Fruit fly (Drosophila melanogaster) whole organism, embryonic: ENCODE measurements around the gene Ptpmeg2.

Experiments
- Aef1 ChIP-seq: fragments of 200-800 bp; sonication (Bioruptor generic); IDR thresholded peaks from 3 replicates; pipeline ENCODE4 v1.3.6; 2022; ENCODE audit warnings: missing biosample characterization, missing genetic modification characterization
- B-H1 ChIP-seq: fragments of 200-800 bp; sonication (Bioruptor generic); IDR thresholded peaks from 3 replicates; pipeline ENCODE4 v1.3.6; 2022; ENCODE audit warnings: missing biosample characterization, missing genetic modification characterization
- CG10321 ChIP-seq: fragments of 200-800 bp; sonication (Bioruptor generic); IDR thresholded peaks from 2 replicates; pipeline ENCODE4 v1.3.6; 2022; ENCODE audit warnings: missing biosample characterization, missing genetic modification characterization
- CG10543 ChIP-seq: fragments of 200-800 bp; sonication (Bioruptor generic); optimal IDR thresholded peaks from 3 replicates; lab custom pipeline; 2017; ENCODE audit warnings: missing biosample characterization, mild to moderate bottlenecking, missing genetic modification characterization, moderate library complexity
- CG10959 ChIP-seq: fragments of 200-800 bp; sonication (Bioruptor generic); IDR thresholded peaks from 2 replicates; pipeline ENCODE4 v1.3.6; 2022; ENCODE audit warnings: missing biosample characterization, missing genetic modification characterization
- CG11456 ChIP-seq: fragments of 200-800 bp; sonication (Bioruptor generic); IDR thresholded peaks from 3 replicates; pipeline ENCODE4 v1.3.6; 2022; ENCODE audit warnings: missing biosample characterization, missing genetic modification characterization
- CG11695 ChIP-seq: fragments of 200-800 bp; sonication (Bioruptor generic); IDR thresholded peaks from 3 replicates; pipeline ENCODE4 v1.3.6; 2022; ENCODE audit warnings: missing biosample characterization, missing genetic modification characterization
- CG12104 ChIP-seq: fragments of 200-800 bp; sonication (Bioruptor generic); optimal IDR thresholded peaks from 3 replicates; lab custom pipeline; 2016; ENCODE audit warnings: missing biosample characterization, missing genetic modification characterization
- CG12769 ChIP-seq: fragments of 200-800 bp; sonication (Bioruptor generic); optimal IDR thresholded peaks from 2 replicates; lab custom pipeline; 2019; ENCODE audit warnings: missing biosample characterization, mild to moderate bottlenecking, missing genetic modification characterization, moderate library complexity
- CG1529 ChIP-seq: fragments of 200-800 bp; sonication (Bioruptor generic); optimal IDR thresholded peaks from 3 replicates; lab custom pipeline; 2018; ENCODE audit warnings: missing biosample characterization, missing genetic modification characterization
- CG15479 ChIP-seq: fragments of 200-800 bp; sonication (Bioruptor generic); optimal IDR thresholded peaks from 3 replicates; lab custom pipeline; 2019; ENCODE audit warnings: missing biosample characterization, mild to moderate bottlenecking, missing genetic modification characterization, moderate library complexity
- CG17612 ChIP-seq: fragments of 200-800 bp; sonication (Bioruptor generic); IDR thresholded peaks from 2 replicates; pipeline ENCODE4 v1.3.6; 2022; ENCODE audit warnings: missing biosample characterization, missing genetic modification characterization
- CG18011 ChIP-seq: fragments of 200-800 bp; sonication (Bioruptor generic); optimal IDR thresholded peaks from 2 replicates; lab custom pipeline; 2017; ENCODE audit warnings: missing biosample characterization, missing genetic modification characterization, mild to moderate bottlenecking, moderate library complexity, missing genotype
- CG2199 ChIP-seq: fragments of 200-800 bp; sonication (Bioruptor generic); IDR thresholded peaks from 3 replicates; pipeline ENCODE4 v1.3.6; 2022; ENCODE audit warnings: missing biosample characterization, missing genetic modification characterization
- CG2202 ChIP-seq: fragments of 200-800 bp; sonication (Bioruptor generic); optimal IDR thresholded peaks from 2 replicates; lab custom pipeline; 2018; ENCODE audit warnings: missing biosample characterization, mild to moderate bottlenecking, missing genetic modification characterization
- CG30020 ChIP-seq: fragments of 200-800 bp; optimal IDR thresholded peaks from 2 replicates; lab custom pipeline; 2019; ENCODE audit warnings: missing biosample characterization, mild to moderate bottlenecking, missing genetic modification characterization, moderate library complexity
- CG3407 ChIP-seq: fragments of 200-800 bp; sonication (Bioruptor generic); optimal IDR thresholded peaks from 2 replicates; lab custom pipeline; 2018; ENCODE audit warnings: missing biosample characterization, mild to moderate bottlenecking, missing genetic modification characterization
- CG34422 ChIP-seq: fragments of 200-800 bp; sonication (Bioruptor generic); IDR thresholded peaks from 3 replicates; pipeline ENCODE4 v1.3.6; 2022; ENCODE audit warnings: missing biosample characterization, missing genetic modification characterization
- CG43689 ChIP-seq: fragments of 200-800 bp; sonication (Bioruptor generic); IDR thresholded peaks from 2 replicates; pipeline ENCODE4 v1.3.6; 2022; ENCODE audit warnings: missing biosample characterization, missing genetic modification characterization
- CG6689 ChIP-seq: fragments of 200-800 bp; sonication (Bioruptor generic); IDR thresholded peaks from 2 replicates; pipeline ENCODE4 v1.3.6; 2022; ENCODE audit warnings: missing biosample characterization, missing genetic modification characterization
- CG8924 ChIP-seq: fragments of 200-800 bp; optimal IDR thresholded peaks from 3 replicates; lab custom pipeline; 2019; ENCODE audit warnings: missing biosample characterization, mild to moderate bottlenecking, missing genetic modification characterization, moderate library complexity
- CG9437 ChIP-seq: fragments of 200-800 bp; sonication (Bioruptor generic); optimal IDR thresholded peaks from 2 replicates; lab custom pipeline; 2018; ENCODE audit warnings: missing biosample characterization, mild to moderate bottlenecking, missing genetic modification characterization
- CG9609 ChIP-seq: fragments of 200-800 bp; sonication (Bioruptor generic); optimal IDR thresholded peaks from 3 replicates; lab custom pipeline; 2016; ENCODE audit warnings: missing biosample characterization, missing genetic modification characterization
- CG9817 ChIP-seq: fragments of 200-800 bp; sonication (Bioruptor generic); optimal IDR thresholded peaks from 2 replicates; lab custom pipeline; 2018; ENCODE audit warnings: missing biosample characterization, mild to moderate bottlenecking, missing genetic modification characterization, moderate library complexity
- Camta ChIP-seq: fragments of 200-800 bp; sonication (Bioruptor generic); optimal IDR thresholded peaks from 2 replicates; lab custom pipeline; 2016; ENCODE audit warnings: missing biosample characterization, missing genetic modification characterization
- Chrac-16 ChIP-seq: fragments of 200-800 bp; sonication (Bioruptor generic); optimal IDR thresholded peaks from 3 replicates; lab custom pipeline; 2016; ENCODE audit warnings: missing biosample characterization, missing genetic modification characterization
- CrebB ChIP-seq: fragments of 200-800 bp; sonication (Bioruptor generic); optimal IDR thresholded peaks from 3 replicates; lab custom pipeline; 2018; ENCODE audit warnings: missing biosample characterization, mild to moderate bottlenecking, missing genetic modification characterization
- D19B ChIP-seq: fragments of 200-800 bp; sonication (Bioruptor generic); optimal IDR thresholded peaks from 2 replicates; lab custom pipeline; 2017; ENCODE audit warnings: missing biosample characterization, mild to moderate bottlenecking, missing genetic modification characterization
- Deaf1 ChIP-seq: fragments of 200-800 bp; optimal IDR thresholded peaks from 3 replicates; lab custom pipeline; 2019; ENCODE audit warnings: missing biosample characterization, mild to moderate bottlenecking, missing genetic modification characterization, moderate library complexity
- Doc2 ChIP-seq: fragments of 200-800 bp; sonication (Bioruptor generic); IDR thresholded peaks from 2 replicates; pipeline ENCODE4 v1.3.6; 2022; ENCODE audit warnings: missing biosample characterization, missing genetic modification characterization
- Doc3 ChIP-seq: fragments of 200-800 bp; sonication (Bioruptor generic); IDR thresholded peaks from 3 replicates; pipeline ENCODE4 v1.3.6; 2022; ENCODE audit warnings: missing biosample characterization, missing genetic modification characterization; ENCODE audit not compliant: partially characterized antibody
- Fer3 ChIP-seq: fragments of 200-800 bp; sonication (Bioruptor generic); optimal IDR thresholded peaks from 2 replicates; lab custom pipeline; 2018; ENCODE audit warnings: missing biosample characterization, mild to moderate bottlenecking, missing genetic modification characterization, moderate library complexity
- Hr39 ChIP-seq: fragments of >200 bp; optimal IDR thresholded peaks from 2 replicates; lab custom pipeline; 2017
- Med ChIP-seq: fragments of 200-800 bp; sonication (Bioruptor generic); peaks from one replicate; lab custom pipeline; 2016; ENCODE audit warnings: missing biosample characterization, missing genetic modification characterization, mild to moderate bottlenecking, inconsistent platforms, moderate library complexity
- NK7.1 ChIP-seq: fragments of 200-800 bp; sonication (Bioruptor generic); optimal IDR thresholded peaks from 3 replicates; lab custom pipeline; 2016; ENCODE audit warnings: missing biosample characterization, missing genetic modification characterization
- Neu2 ChIP-seq: fragments of 200-800 bp; sonication (Bioruptor generic); optimal IDR thresholded peaks from 3 replicates; lab custom pipeline; 2016; ENCODE audit warnings: missing biosample characterization, missing genetic modification characterization, borderline replicate concordance
- Sox100B ChIP-seq: fragments of 200-800 bp; sonication (Bioruptor generic); optimal IDR thresholded peaks from 3 replicates; lab custom pipeline; 2018; ENCODE audit warnings: missing biosample characterization, mild to moderate bottlenecking, missing genetic modification characterization
- br ChIP-seq: fragments of >200 bp; optimal IDR thresholded peaks from 2 replicates; lab custom pipeline; 2017
- dimm ChIP-seq: fragments of 200-800 bp; sonication (Bioruptor generic); IDR thresholded peaks from 2 replicates; pipeline ENCODE4 v1.3.6; 2022; ENCODE audit warnings: missing biosample characterization, missing genetic modification characterization
- kni ChIP-seq: fragments of 200-800 bp; sonication (Bioruptor generic); optimal IDR thresholded peaks from 3 replicates; lab custom pipeline; 2017; ENCODE audit warnings: mild to moderate bottlenecking, missing biosample characterization, missing genetic modification reagents, missing genetic modification characterization
- org-1 ChIP-seq: fragments of 200-800 bp; sonication (Bioruptor generic); optimal IDR thresholded peaks from 2 replicates; lab custom pipeline; 2017; ENCODE audit warnings: missing biosample characterization, missing genetic modification characterization
- sc ChIP-seq, 3 experiments: fragments of >200 bp in 2 of 3; fragments of 200-800 bp in 1 of 3; sonication (Bioruptor generic) in 1 of 3; optimal IDR thresholded peaks; 2 replicates in 2 of 3; 3 replicates in 1 of 3; lab custom pipeline; 2017; ENCODE audit warnings: mild to moderate bottlenecking in 1 of 3, missing biosample characterization in 1 of 3, missing genetic modification characterization in 1 of 3, missing genetic modification reagents in 1 of 3
- scrt ChIP-seq: fragments of 200-800 bp; sonication (Bioruptor generic); optimal IDR thresholded peaks from 2 replicates; lab custom pipeline; 2018; ENCODE audit warnings: missing biosample characterization, mild to moderate bottlenecking, missing genetic modification characterization, moderate library complexity
- tap ChIP-seq: fragments of 200-800 bp; optimal IDR thresholded peaks from 3 replicates; lab custom pipeline; 2019; ENCODE audit warnings: missing biosample characterization, mild to moderate bottlenecking, missing genetic modification characterization, moderate library complexity
- tin ChIP-seq: fragments of 200-800 bp; sonication (Bioruptor generic); optimal IDR thresholded peaks from 3 replicates; lab custom pipeline; 2016; ENCODE audit warnings: missing biosample characterization, missing genetic modification characterization
- tll ChIP-seq, 2 experiments: fragments of 200-800 bp in 1 of 2; fragments of >200 bp in 1 of 2; sonication (Bioruptor generic) in 1 of 2; optimal IDR thresholded peaks; 2 replicates each; lab custom pipeline; 2017 to 2019; ENCODE audit warnings: missing biosample characterization in 2 of 2, missing genetic modification characterization in 2 of 2, mild to moderate bottlenecking in 1 of 2, moderate library complexity in 1 of 2
- tna ChIP-seq: fragments of 200-800 bp; sonication (Bioruptor generic); IDR thresholded peaks from 2 replicates; pipeline ENCODE4 v1.3.6; 2022; ENCODE audit warnings: missing biosample characterization, missing genetic modification characterization; ENCODE audit not compliant: partially characterized antibody
- ttk ChIP-seq: fragments of 200-800 bp; sonication (Bioruptor generic); IDR thresholded peaks from 2 replicates; pipeline ENCODE4 v2.1.2; 2022; ENCODE audit warnings: missing biosample characterization, missing genetic modification characterization
- twi ChIP-seq: fragments of 200-800 bp; optimal IDR thresholded peaks from 2 replicates; lab custom pipeline; 2019; ENCODE audit warnings: missing biosample characterization, mild to moderate bottlenecking, missing genetic modification characterization, moderate library complexity

The Ptpmeg2 gene

dm6 chrX:9641184-9641772, 17.7 kb downstream of the Ptpmeg2 start (continued):
- TF ChIP-seq org-1 (GFP tag; lab: Kevin White, UChicago) (peak; percentile 70), ttk (GFP tag; lab: Robert Waterston, UW) (0 out of 2 replicates have a peak, but pooled peaks have one; percentile 12), CG15479 (GFP tag; lab: Kevin White, UChicago) (no peak), CG12104 (GFP tag; lab: Kevin White, UChicago) (peak; percentile 63), Fer3 (peak; percentile 90), Aef1 (GFP tag; lab: Robert Waterston, UW) (peak; percentile 68), CG34422 (GFP tag; lab: Robert Waterston, UW) (0 out of 3 replicates have a peak, but pooled peaks have one; percentile 57), CG11456 (GFP tag; lab: Robert Waterston, UW) (0 out of 3 replicates have a peak, but pooled peaks have one; percentile 69), Camta (GFP tag; lab: Kevin White, UChicago) (no peak), dimm (GFP tag; lab: Robert Waterston, UW) (no peak), scrt (GFP tag; lab: Kevin White, UChicago) (peak; percentile 65), Doc2 (no peak), CG12769 (tag; lab: Kevin White, UChicago) (peak; percentile 88), CG9817 (tag; lab: Kevin White, UChicago) (peak; percentile 76), Med (GFP tag; lab: Kevin White, UChicago) (peak; percentile 67)

dm6 chrX:9640690-9641149, 18.2 kb downstream of the Ptpmeg2 start:
- TF ChIP-seq CG8924 = peak; percentile 99
- TF ChIP-seq br (lab: Kevin White, UChicago) = no peak
- peak; percentile 74 for TF ChIP-seq CG30020 (tag; lab: Kevin White, UChicago)
- peak; percentile 95 for TF ChIP-seq CG6689 (GFP tag; lab: Robert Waterston, UW)
- TF ChIP-seq Hr39 = no peak
- TF ChIP-seq CG43689 (GFP tag; lab: Robert Waterston, UW) = peak; percentile 90
- peak; percentile 96 for TF ChIP-seq Sox100B (GFP tag; lab: Kevin White, UChicago)
- no peak for TF ChIP-seq tna (GFP tag; lab: Robert Waterston, UW)
- peak; percentile 99 for TF ChIP-seq CrebB (tag; lab: Kevin White, UChicago)
- peak; percentile 88 for TF ChIP-seq CG1529 (GFP tag; lab: Kevin White, UChicago)
- peak; percentile 85 for TF ChIP-seq Deaf1 (tag; lab: Kevin White, UChicago)
- peak; percentile 75 for TF ChIP-seq CG2202
- TF ChIP-seq CG10959 (GFP tag; lab: Robert Waterston, UW) = peak; percentile 60
- TF ChIP-seq CG18011 = peak; percentile 89
- TF ChIP-seq CG2199 (GFP tag; lab: Robert Waterston, UW) = peak; percentile 76; the same call in 1 of the 3 replicates
- TF ChIP-seq Chrac-16 (GFP tag; lab: Kevin White, UChicago) = peak; percentile 86
- TF ChIP-seq CG11695 (GFP tag; lab: Robert Waterston, UW) = peak; percentile 97
- peak; percentile 76; the same call in 1 of the 2 replicates for TF ChIP-seq CG10321 (GFP tag; lab: Robert Waterston, UW)
- peak; percentile 99 for TF ChIP-seq CG10543 (GFP tag; lab: Kevin White, UChicago)
- no peak for TF ChIP-seq sc (optimal IDR thresholded peaks at IDR 0.05; lab: Kevin White, UChicago)
- TF ChIP-seq sc (GFP tag; optimal IDR thresholded peaks at IDR 0.05; lab: Kevin White, UChicago) = peak; percentile 79
- TF ChIP-seq tin (GFP tag; lab: Kevin White, UChicago) = peak; percentile 94
- TF ChIP-seq CG3407 (GFP tag; lab: Kevin White, UChicago) = peak; percentile 90
- no peak for TF ChIP-seq Doc3 (GFP tag; lab: Robert Waterston, UW)
- TF ChIP-seq D19B (GFP tag; lab: Kevin White, UChicago) = peak; percentile 93
- TF ChIP-seq B-H1 (GFP tag; lab: Robert Waterston, UW) = peak; percentile 93
- peak; percentile 99 for TF ChIP-seq tap (tag; lab: Kevin White, UChicago)
- peak; percentile 90 for TF ChIP-seq CG9609
- peak; percentile 75 for TF ChIP-seq Neu2 (GFP tag; lab: Kevin White, UChicago)
- peak; percentile 92 for TF ChIP-seq NK7.1 (GFP tag; lab: Kevin White, UChicago)
- peak; percentile 92 for TF ChIP-seq kni (GFP tag; lab: Kevin White, UChicago)
- TF ChIP-seq CG9437 (GFP tag; lab: Kevin White, UChicago) = peak; percentile 88
- TF ChIP-seq tll (GFP tag; optimal IDR thresholded peaks at IDR 0.05; lab: Kevin White, UChicago) = peak in 1 of 2 experiments; percentile 0
- peak; percentile 69 for TF ChIP-seq CG17612
- peak; percentile 88 for TF ChIP-seq twi (tag; lab: Kevin White, UChicago)
